Fruit fly (Drosophila melanogaster) whole organism, embryonic: ENCODE results near the gene Hs2st.

Experiments used
- B-H1 ChIP-seq: fragments of 200-800 bp; sonication (Bioruptor generic); IDR thresholded peaks from 3 replicates; pipeline ENCODE4 v1.3.6; 2022; ENCODE audit warnings: missing biosample characterization, missing genetic modification characterization
- CG10147 ChIP-seq: fragments of 200-800 bp; sonication (Bioruptor generic); optimal IDR thresholded peaks from 2 replicates; lab custom pipeline; 2019; ENCODE audit warnings: missing biosample characterization, mild to moderate bottlenecking, missing genetic modification characterization, moderate library complexity
- CG11085 ChIP-seq: fragments of 200-800 bp; sonication (Bioruptor generic); IDR thresholded peaks from 2 replicates; pipeline ENCODE4 v1.3.6; 2022; ENCODE audit warnings: missing biosample characterization, missing genetic modification characterization
- CG12155 ChIP-seq: fragments of 200-800 bp; sonication (Bioruptor generic); optimal IDR thresholded peaks from 3 replicates; lab custom pipeline; 2016; ENCODE audit warnings: missing biosample characterization, missing genetic modification characterization
- CG13296 ChIP-seq: fragments of 200-800 bp; sonication (Bioruptor generic); optimal IDR thresholded peaks from 3 replicates; lab custom pipeline; 2018; ENCODE audit warnings: missing biosample characterization, mild to moderate bottlenecking, missing genetic modification characterization
- CG13624 ChIP-seq: fragments of 200-800 bp; sonication (Bioruptor generic); optimal IDR thresholded peaks from 2 replicates; lab custom pipeline; 2016; ENCODE audit warnings: missing biosample characterization, missing genetic modification characterization
- CG13775 ChIP-seq: fragments of 200-800 bp; sonication (Bioruptor generic); optimal IDR thresholded peaks from 3 replicates; lab custom pipeline; 2017; ENCODE audit warnings: missing biosample characterization, mild to moderate bottlenecking, missing genetic modification characterization
- CG14710 ChIP-seq: fragments of 200-800 bp; sonication (Bioruptor generic); optimal IDR thresholded peaks from 3 replicates; lab custom pipeline; 2019; ENCODE audit warnings: missing biosample characterization, mild to moderate bottlenecking, missing genetic modification characterization, moderate library complexity
- CG1602 ChIP-seq: fragments of 200-800 bp; sonication (Bioruptor generic); optimal IDR thresholded peaks from 3 replicates; lab custom pipeline; 2016; ENCODE audit warnings: missing biosample characterization, missing genetic modification characterization
- CG17328 ChIP-seq: fragments of 200-800 bp; sonication (Bioruptor generic); IDR thresholded peaks from 2 replicates; pipeline ENCODE4 v1.3.6; 2022; ENCODE audit warnings: missing biosample characterization, missing genetic modification characterization
- CG17802 ChIP-seq: fragments of 200-800 bp; sonication (Bioruptor generic); optimal IDR thresholded peaks from 2 replicates; lab custom pipeline; 2018; ENCODE audit warnings: missing biosample characterization, mild to moderate bottlenecking, missing genetic modification characterization, moderate library complexity
- CG17912 ChIP-seq: fragments of 200-800 bp; sonication (Bioruptor generic); optimal IDR thresholded peaks from 2 replicates; lab custom pipeline; 2018; ENCODE audit warnings: missing biosample characterization, mild to moderate bottlenecking, missing genetic modification characterization
- CG1792 ChIP-seq: fragments of 200-800 bp; sonication (Bioruptor generic); optimal IDR thresholded peaks from 2 replicates; lab custom pipeline; 2016; ENCODE audit warnings: missing biosample characterization, missing genetic modification characterization
- CG1832 ChIP-seq: fragments of 200-800 bp; sonication (Bioruptor generic); optimal IDR thresholded peaks from 2 replicates; lab custom pipeline; 2017; ENCODE audit warnings: missing biosample characterization, mild to moderate bottlenecking, missing genetic modification characterization, inconsistent platforms
- CG33557 ChIP-seq: fragments of 200-800 bp; sonication (Bioruptor generic); optimal IDR thresholded peaks from 2 replicates; lab custom pipeline; 2019; ENCODE audit warnings: missing biosample characterization, mild to moderate bottlenecking, missing genetic modification characterization, moderate library complexity
- CG42726 ChIP-seq: fragments of 200-800 bp; sonication (Bioruptor generic); IDR thresholded peaks from 2 replicates; pipeline ENCODE4 v1.3.6; 2022; ENCODE audit warnings: missing biosample characterization, missing genetic modification characterization; ENCODE audit not compliant: partially characterized antibody
- CG4424 ChIP-seq: fragments of 200-800 bp; sonication (Bioruptor generic); optimal IDR thresholded peaks from 3 replicates; lab custom pipeline; 2016; ENCODE audit warnings: missing biosample characterization, missing genetic modification characterization
- CG4617 ChIP-seq: fragments of 200-800 bp; sonication (Bioruptor generic); optimal IDR thresholded peaks from 3 replicates; lab custom pipeline; 2016; ENCODE audit warnings: missing biosample characterization, missing genetic modification characterization, borderline replicate concordance
- CG5245 ChIP-seq: fragments of 200-800 bp; sonication (Bioruptor generic); optimal IDR thresholded peaks from 3 replicates; lab custom pipeline; 2016; ENCODE audit warnings: missing biosample characterization, missing genetic modification characterization
- CG6272 ChIP-seq: fragments of 200-800 bp; sonication (Bioruptor generic); IDR thresholded peaks from 2 replicates; pipeline ENCODE4 v1.3.6; 2022; ENCODE audit warnings: missing biosample characterization, missing genetic modification characterization
- CG6791 ChIP-seq: fragments of 200-800 bp; sonication (Bioruptor generic); IDR thresholded peaks from 3 replicates; pipeline ENCODE4 v1.3.6; 2022; ENCODE audit warnings: missing biosample characterization, missing genetic modification characterization; ENCODE audit not compliant: partially characterized antibody
- CG8944 ChIP-seq: fragments of 200-800 bp; sonication (Bioruptor generic); optimal IDR thresholded peaks from 3 replicates; lab custom pipeline; 2016; ENCODE audit warnings: missing biosample characterization, missing genetic modification characterization
- CoRest ChIP-seq: fragments of 200-800 bp; sonication (Bioruptor generic); optimal IDR thresholded peaks from 3 replicates; lab custom pipeline; 2018; ENCODE audit warnings: missing biosample characterization, mild to moderate bottlenecking, missing genetic modification characterization, moderate library complexity
- Dip3 ChIP-seq: fragments of 200-800 bp; sonication (Bioruptor generic); optimal IDR thresholded peaks from 3 replicates; lab custom pipeline; 2016; ENCODE audit warnings: missing biosample characterization, missing genetic modification characterization
- E2f1 ChIP-seq: fragments of 200-800 bp; sonication (Bioruptor generic); IDR thresholded peaks from 2 replicates; pipeline ENCODE4 v1.3.6; 2022; ENCODE audit warnings: missing biosample characterization, missing genetic modification characterization
- E2f2 ChIP-seq: fragments of 200-800 bp; sonication (Bioruptor generic); IDR thresholded peaks from 2 replicates; pipeline ENCODE4 v1.3.6; 2022; ENCODE audit warnings: missing biosample characterization, missing genetic modification characterization
- HLH54F ChIP-seq: fragments of 200-800 bp; sonication (Bioruptor generic); optimal IDR thresholded peaks from 3 replicates; lab custom pipeline; 2016; ENCODE audit warnings: missing biosample characterization, missing genetic modification characterization
- Hr51 ChIP-seq, 2 experiments: fragments of 200-800 bp; sonication (Bioruptor generic); optimal IDR thresholded peaks; 2 replicates in 1 of 2; 3 replicates in 1 of 2; lab custom pipeline; 2016 to 2018; ENCODE audit warnings: missing biosample characterization in 2 of 2, missing genetic modification characterization in 2 of 2, mild to moderate bottlenecking in 1 of 2, moderate library complexity in 1 of 2
- Lpt ChIP-seq: fragments of >200 bp; optimal IDR thresholded peaks from 2 replicates; lab custom pipeline; 2018; ENCODE audit warnings: missing biosample characterization, missing genetic modification characterization
- Max ChIP-seq: fragments of 200-800 bp; sonication (Bioruptor generic); optimal IDR thresholded peaks from 2 replicates; lab custom pipeline; 2016; ENCODE audit warnings: missing biosample characterization, mild to moderate bottlenecking, missing genetic modification characterization
- Oaz ChIP-seq: fragments of 200-800 bp; sonication (Bioruptor generic); IDR thresholded peaks from 2 replicates; pipeline ENCODE4 v1.3.6; 2022; ENCODE audit warnings: missing biosample characterization, missing genetic modification characterization
- Oli ChIP-seq: fragments of 200-800 bp; sonication (Bioruptor generic); optimal IDR thresholded peaks from 2 replicates; lab custom pipeline; 2018; ENCODE audit warnings: missing biosample characterization, mild to moderate bottlenecking, missing genetic modification characterization, moderate library complexity
- bab2 ChIP-seq: fragments of 200-800 bp; sonication (Bioruptor generic); optimal IDR thresholded peaks from 2 replicates; lab custom pipeline; 2016; ENCODE audit warnings: missing biosample characterization, missing genetic modification characterization
- bowl ChIP-seq: fragments of 200-800 bp; sonication (Bioruptor generic); IDR thresholded peaks from 2 replicates; pipeline ENCODE4 v1.3.6; 2022; ENCODE audit warnings: missing biosample characterization, missing genetic modification characterization
- cas ChIP-seq: fragments of 200-800 bp; sonication (Bioruptor generic); IDR thresholded peaks from 2 replicates; pipeline ENCODE4 v1.3.6; 2022; ENCODE audit warnings: missing biosample characterization, missing genetic modification characterization
- da ChIP-seq: fragments of 200-800 bp; sonication (Bioruptor generic); optimal IDR thresholded peaks from 2 replicates; lab custom pipeline; 2016; ENCODE audit warnings: missing biosample characterization, missing genetic modification characterization
- gfzf ChIP-seq: fragments of 200-800 bp; sonication (Bioruptor generic); optimal IDR thresholded peaks from 2 replicates; lab custom pipeline; 2016; ENCODE audit warnings: missing biosample characterization, mild to moderate bottlenecking, missing genetic modification characterization, moderate library complexity
- ham ChIP-seq: fragments of 200-800 bp; sonication (Bioruptor generic); IDR thresholded peaks from 2 replicates; pipeline ENCODE4 v1.3.6; 2022; ENCODE audit warnings: missing biosample characterization, missing genetic modification characterization
- ind ChIP-seq: fragments of 200-800 bp; sonication (Bioruptor generic); optimal IDR thresholded peaks from 3 replicates; lab custom pipeline; 2016; ENCODE audit warnings: missing biosample characterization, missing genetic modification characterization
- knrl ChIP-seq: fragments of 200-800 bp; sonication (Bioruptor generic); IDR thresholded peaks from 3 replicates; pipeline ENCODE4 v1.3.6; 2022; ENCODE audit warnings: missing biosample characterization, missing genetic modification characterization; ENCODE audit not compliant: partially characterized antibody
- lbe ChIP-seq: fragments of 200-800 bp; sonication (Bioruptor generic); optimal IDR thresholded peaks from 2 replicates; lab custom pipeline; 2016; ENCODE audit warnings: missing biosample characterization, mild to moderate bottlenecking, missing genetic modification characterization
- mirr ChIP-seq: fragments of 200-800 bp; sonication (Bioruptor generic); optimal IDR thresholded peaks from 3 replicates; lab custom pipeline; 2018; ENCODE audit warnings: missing biosample characterization, mild to moderate bottlenecking, missing genetic modification characterization
- onecut ChIP-seq: fragments of 200-800 bp; sonication (Bioruptor generic); IDR thresholded peaks from 2 replicates; pipeline ENCODE4 v1.3.6; 2022; ENCODE audit warnings: missing biosample characterization, missing genetic modification characterization
- peb ChIP-seq: fragments of 200-800 bp; sonication (Bioruptor generic); IDR thresholded peaks from 2 replicates; pipeline ENCODE4 v1.3.6; 2022; ENCODE audit warnings: missing biosample characterization, missing genetic modification characterization
- pum ChIP-seq: fragments of 200-800 bp; sonication (Bioruptor generic); optimal IDR thresholded peaks from 2 replicates; lab custom pipeline; 2016; ENCODE audit warnings: missing biosample characterization, missing genetic modification characterization
- schlank ChIP-seq: fragments of 200-800 bp; sonication (Bioruptor generic); optimal IDR thresholded peaks from 2 replicates; lab custom pipeline; 2018; ENCODE audit warnings: missing biosample characterization, mild to moderate bottlenecking, missing genetic modification characterization
- tap ChIP-seq: fragments of 200-800 bp; optimal IDR thresholded peaks from 3 replicates; lab custom pipeline; 2019; ENCODE audit warnings: missing biosample characterization, mild to moderate bottlenecking, missing genetic modification characterization, moderate library complexity
- toy ChIP-seq: fragments of 200-800 bp; sonication (Bioruptor generic); IDR thresholded peaks from 2 replicates; pipeline ENCODE4 v1.3.6; 2022; ENCODE audit warnings: missing biosample characterization, missing genetic modification characterization
- tup ChIP-seq: fragments of 200-800 bp; sonication (Bioruptor generic); optimal IDR thresholded peaks from 2 replicates; lab custom pipeline; 2016; ENCODE audit warnings: missing biosample characterization, mild to moderate bottlenecking, missing genetic modification characterization, moderate library complexity
- zfh1 ChIP-seq: fragments of 200-800 bp; sonication (Bioruptor generic); IDR thresholded peaks from 3 replicates; pipeline ENCODE4 v1.3.6; 2022; ENCODE audit warnings: missing biosample characterization, missing genetic modification characterization

Hs2st gene

DNA sequence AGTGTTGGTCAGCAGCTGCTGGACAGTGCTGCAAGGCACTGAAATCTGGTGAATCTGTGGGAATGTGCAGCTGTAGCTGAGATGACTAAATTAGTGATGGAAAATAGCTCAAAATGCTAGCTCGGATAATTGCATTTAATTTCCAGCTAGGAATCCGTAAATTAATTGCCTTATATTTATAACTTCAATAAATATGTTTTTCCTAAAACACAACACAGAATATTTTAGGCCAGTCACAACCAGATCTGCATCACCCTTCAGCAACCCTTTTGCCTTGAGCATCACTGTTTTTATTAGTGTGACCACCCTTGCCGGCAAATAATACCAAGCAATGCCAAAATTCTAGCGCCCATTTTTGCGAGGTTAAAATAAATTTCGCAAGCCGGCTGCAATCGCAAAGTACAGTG is at the start of gene Hs2st (continued):
- peak; percentile 84 for TF ChIP-seq CG13296 (GFP tag; lab: Kevin White, UChicago)
- peak; percentile 97 for TF ChIP-seq ind (GFP tag; lab: Kevin White, UChicago)
- TF ChIP-seq CG14710, result peak; percentile 93
- peak; percentile 96 for TF ChIP-seq CG4617
- peak; percentile 94 for TF ChIP-seq zfh1 (GFP tag; lab: Robert Waterston, UW)
- TF ChIP-seq CoRest, result peak; percentile 95
- TF ChIP-seq Hr51 (GFP tag; optimal IDR thresholded peaks at IDR 0.05; lab: Kevin White, UChicago), result peak; percentile 87 to 97
- peak; percentile 95 for TF ChIP-seq CG8944 (GFP tag; lab: Kevin White, UChicago)
- peak; percentile 90 for TF ChIP-seq CG5245 (GFP tag; lab: Kevin White, UChicago)
- peak; percentile 96 for TF ChIP-seq bab2 (GFP tag; lab: Kevin White, UChicago)
- TF ChIP-seq toy (GFP tag; lab: Robert Waterston, UW), result peak; percentile 45; the same call in 1 of the 2 replicates
- TF ChIP-seq CG6791 (GFP tag; lab: Robert Waterston, UW), result no peak
- TF ChIP-seq schlank (tag; lab: Kevin White, UChicago), result peak; percentile 78
- peak; percentile 89 for TF ChIP-seq CG1792 (GFP tag; lab: Kevin White, UChicago)
- TF ChIP-seq CG1832 (GFP tag; lab: Kevin White, UChicago), result no peak
- peak; percentile 85 for TF ChIP-seq Oli
- peak; percentile 88 for TF ChIP-seq CG17328 (GFP tag; lab: Robert Waterston, UW)
- peak; percentile 90 for TF ChIP-seq E2f1
- peak; percentile 96 for TF ChIP-seq Max (GFP tag; lab: Kevin White, UChicago)
- peak; percentile 72 for TF ChIP-seq tap (tag; lab: Kevin White, UChicago)
- TF ChIP-seq Lpt (GFP tag; lab: Kevin White, UChicago), result no peak
- TF ChIP-seq CG42726 (GFP tag; lab: Robert Waterston, UW), result no peak
- peak; percentile 84; the same call in 2 of the 3 replicates for TF ChIP-seq B-H1 (GFP tag; lab: Robert Waterston, UW)
- peak; percentile 79 for TF ChIP-seq E2f2 (GFP tag; lab: Robert Waterston, UW)
- TF ChIP-seq CG17802 (tag; lab: Kevin White, UChicago), result peak; percentile 72
- peak; percentile 95 for TF ChIP-seq CG6272 (GFP tag; lab: Robert Waterston, UW)
- peak; percentile 57 for TF ChIP-seq CG17912 (GFP tag; lab: Kevin White, UChicago)
- peak; percentile 59; the same call in 2 of the 3 replicates for TF ChIP-seq knrl (GFP tag; lab: Robert Waterston, UW)
- TF ChIP-seq mirr, result peak; percentile 79
- TF ChIP-seq da (GFP tag; lab: Kevin White, UChicago), result peak; percentile 94
- TF ChIP-seq Oaz (GFP tag; lab: Robert Waterston, UW), result peak; percentile 87
- peak; percentile 86 for TF ChIP-seq peb
- peak; percentile 92 for TF ChIP-seq CG11085 (GFP tag; lab: Robert Waterston, UW)
- peak; percentile 89 for TF ChIP-seq cas (GFP tag; lab: Robert Waterston, UW)
- TF ChIP-seq CG13775 (GFP tag; lab: Kevin White, UChicago), result peak; percentile 96
- TF ChIP-seq lbe (GFP tag; lab: Kevin White, UChicago), result peak; percentile 85
- peak; percentile 97 for TF ChIP-seq Dip3
- peak; percentile 82 for TF ChIP-seq gfzf (GFP tag; lab: Kevin White, UChicago)
- TF ChIP-seq CG13624 (GFP tag; lab: Kevin White, UChicago), result peak; percentile 95
- TF ChIP-seq CG1602, result peak; percentile 95
- peak; percentile 96 for TF ChIP-seq pum
- peak; percentile 81 for TF ChIP-seq ham
- TF ChIP-seq CG12155 (GFP tag; lab: Kevin White, UChicago), result peak; percentile 95
- peak; percentile 86 for TF ChIP-seq CG33557
- peak; percentile 48; the same call in 1 of the 2 replicates for TF ChIP-seq bowl
- peak; percentile 91 for TF ChIP-seq CG10147
- peak; percentile 64; the same call in 1 of the 2 replicates for TF ChIP-seq onecut
- peak; percentile 91 for TF ChIP-seq tup (GFP tag; lab: Kevin White, UChicago)
- TF ChIP-seq HLH54F (GFP tag; lab: Kevin White, UChicago), result peak; percentile 97
- peak; percentile 93 for TF ChIP-seq CG4424 (GFP tag; lab: Kevin White, UChicago)
